Worm (Caenorhabditis elegans): ENCODE measurements around the gene F55C5.17.
A peak's percentile ranks its signal among the peaks of the same experiment; 100 is the strongest.

Gene F55C5.17

ce11 chrV:12344845-12345244, 42.5 kb downstream of the F55C5.17 start, which contains the start of gene F23H12.3:
TSS of gene F23H12.3 (plus strand) at chrV:12345145.
- TF ChIP-seq nhr-47 (tag; optimal IDR thresholded peaks at IDR 0.05) = no peak
- no peak for TF ChIP-seq mep-1 (tag; optimal IDR thresholded peaks at IDR 0.05)
- no peak for TF ChIP-seq xbp-1 (tag; optimal IDR thresholded peaks at IDR 0.05)
- no peak for TF ChIP-seq nhr-237 (tag; optimal IDR thresholded peaks at IDR 0.05)
- TF ChIP-seq alr-1 (tag; optimal IDR thresholded peaks at IDR 0.05; ENCODE audit: borderline replicate concordance) = no peak
- no peak for TF ChIP-seq lin-15B (tag; optimal IDR thresholded peaks at IDR 0.05)
- no peak for TF ChIP-seq nhr-28 (tag; optimal IDR thresholded peaks at IDR 0.05)
- no peak for TF ChIP-seq ztf-4 (tag; optimal IDR thresholded peaks at IDR 0.05)
- TF ChIP-seq dsc-1 (tag; optimal IDR thresholded peaks at IDR 0.05) = no peak
- no peak for TF ChIP-seq elt-3 (tag; optimal IDR thresholded peaks at IDR 0.05)
- no peak for TF ChIP-seq tlp-1 (tag; optimal IDR thresholded peaks at IDR 0.05)
- TF ChIP-seq zag-1 (tag; optimal IDR thresholded peaks at IDR 0.05) = no peak
- no peak for TF ChIP-seq swsn-7 (tag; optimal IDR thresholded peaks at IDR 0.05)
- no peak for TF ChIP-seq nhr-85 (tag)
- TF ChIP-seq nhr-76 (tag; optimal IDR thresholded peaks at IDR 0.05) = no peak
- no peak for TF ChIP-seq efl-3 (GFP tag; optimal IDR thresholded peaks at IDR 0.05)

DNA sequence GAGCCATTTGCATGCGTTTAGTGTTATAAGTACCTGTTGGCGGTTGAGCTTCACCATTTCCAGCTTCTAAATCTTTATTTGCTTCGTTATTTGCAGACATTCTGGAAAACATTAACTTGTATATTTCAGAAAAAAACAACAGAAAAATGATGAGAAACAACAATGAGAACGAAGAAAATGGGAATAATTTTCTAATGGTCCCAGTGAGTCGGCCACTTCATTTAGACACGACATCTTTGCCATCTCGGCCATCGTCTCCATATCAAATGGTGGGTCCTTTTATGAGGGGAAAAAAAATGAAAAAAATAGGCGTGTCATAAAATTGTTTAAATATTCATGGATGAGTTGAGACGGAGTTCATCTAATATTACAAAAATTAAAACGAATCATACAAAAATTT, 43.5 kb downstream of the F55C5.17 start, which contains the start of gene snb-2:
Gene snb-2 (minus strand): TSS at position 101 of the 400 bp plus-strand sequence.
- TF ChIP-seq ces-1 (GFP tag; optimal IDR thresholded peaks at IDR 0.05) = no peak
- no peak for TF ChIP-seq fos-1 (tag; optimal IDR thresholded peaks at IDR 0.05)
- no peak for TF ChIP-seq C04F5.9 (tag; optimal IDR thresholded peaks at IDR 0.05)
- no peak for TF ChIP-seq zip-4 (GFP tag; optimal IDR thresholded peaks at IDR 0.05)
- TF ChIP-seq hlh-17 (GFP tag; optimal IDR thresholded peaks at IDR 0.05; ENCODE audit: borderline replicate concordance) = no peak
- no peak for TF ChIP-seq snu-23 (GFP tag; optimal IDR thresholded peaks at IDR 0.05)
- TF ChIP-seq ceh-8 (GFP tag; optimal IDR thresholded peaks at IDR 0.05) = no peak
- TF ChIP-seq irx-1 (tag; optimal IDR thresholded peaks at IDR 0.05) = no peak
- TF ChIP-seq pqm-1 (tag; optimal IDR thresholded peaks at IDR 0.05) = no peak
- TF ChIP-seq pag-3 (tag; optimal IDR thresholded peaks at IDR 0.05; ENCODE audit: borderline replicate concordance, insufficient read depth) = no peak
- no peak for TF ChIP-seq F16B12.6 (tag; optimal IDR thresholded peaks at IDR 0.05)
- TF ChIP-seq nhr-47 (tag; optimal IDR thresholded peaks at IDR 0.05) = no peak
- no peak for TF ChIP-seq grh-1 (GFP tag; IDR thresholded peaks at IDR 0.05)
- TF ChIP-seq alr-1 (tag; optimal IDR thresholded peaks at IDR 0.05; ENCODE audit: borderline replicate concordance) = no peak
- no peak for TF ChIP-seq isw-1 (GFP tag; IDR thresholded peaks at IDR 0.05)

DNA sequence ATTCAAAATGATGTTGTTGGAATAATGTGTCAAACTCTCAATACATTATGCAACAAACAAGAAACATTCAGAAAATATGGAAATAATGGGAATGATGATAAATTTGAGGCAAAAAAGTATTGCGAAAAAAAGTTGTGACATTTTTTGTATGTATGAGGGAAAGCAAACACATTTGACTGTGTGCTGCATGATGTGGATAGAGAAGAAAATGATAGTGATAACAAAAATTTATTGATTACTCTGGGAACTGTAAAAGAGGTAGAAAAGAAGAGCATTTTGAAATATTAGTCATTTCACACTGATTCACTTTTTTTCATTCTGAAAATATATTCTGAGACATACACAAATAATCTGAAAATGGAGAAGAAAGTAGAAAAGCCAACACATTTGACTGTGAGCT, 45.5 kb downstream of the F55C5.17 start:
- TF ChIP-seq elt-2 (tag; optimal IDR thresholded peaks at IDR 0.05) (peak; percentile 26), lin-35 (GFP tag; optimal IDR thresholded peaks at IDR 0.05) (peak in 1 of 2 experiments; percentile 6), nhr-237 (tag; optimal IDR thresholded peaks at IDR 0.05) (no peak), hpl-2 (GFP tag; optimal IDR thresholded peaks at IDR 0.05) (no peak), efl-1 (optimal IDR thresholded peaks at IDR 0.05) (no peak), efl-1 (GFP tag; optimal IDR thresholded peaks at IDR 0.05 in 1 of 2) (no peak), fkh-10 (GFP tag; optimal IDR thresholded peaks at IDR 0.05) (no peak), aha-1 (tag; optimal IDR thresholded peaks at IDR 0.05) (no peak), ceh-82 (tag; optimal IDR thresholded peaks at IDR 0.05) (no peak)

DNA sequence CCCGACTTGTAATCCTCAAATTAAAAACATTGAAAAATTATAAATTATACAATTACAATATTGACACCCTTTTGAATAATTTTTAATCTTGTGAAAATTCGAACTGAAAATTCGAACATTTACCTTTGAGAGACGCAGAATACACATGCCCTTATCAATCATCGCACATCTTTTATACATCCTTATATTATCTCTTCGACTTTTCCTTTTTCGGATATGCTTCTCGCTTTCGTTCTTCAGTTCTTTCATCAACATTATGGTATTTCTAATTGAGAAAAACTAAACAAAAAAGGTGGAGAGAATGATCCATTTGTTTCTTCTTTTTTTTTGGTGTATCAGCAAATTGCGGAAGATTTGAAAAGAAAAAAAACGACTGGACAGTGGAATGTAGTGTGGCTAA, 47.0 kb downstream of the F55C5.17 start:
- no peak for TF ChIP-seq sup-37 (GFP tag; optimal IDR thresholded peaks at IDR 0.05)
- peak; percentile 96 for TF ChIP-seq blmp-1 (tag; optimal IDR thresholded peaks at IDR 0.05)
